Worm (Caenorhabditis elegans) whole organism, L1 larva: ENCODE data around the gene sqv-7.
"Not testable (repeated sequence)": the region's sequence is repeated elsewhere in the genome, so short reads cannot be mapped to it uniquely, and the experiment has no call there.

Source experiments
- C04F5.9 ChIP-seq: sonication (generic microtip); optimal IDR thresholded peaks from 2 replicates; lab custom pipeline; 2016; ENCODE audit warnings: missing genetic modification characterization, missing compliant biosample characterization
- F16B12.6 ChIP-seq: fragments of 150-350 bp; optimal IDR thresholded peaks from 2 replicates; lab custom pipeline; 2014; ENCODE audit warnings: missing biosample characterization, missing genetic modification characterization
- Y116A8C.19 ChIP-seq: sonication (generic microtip); optimal IDR thresholded peaks from 2 replicates; lab custom pipeline; 2016; ENCODE audit warnings: missing compliant biosample characterization, missing genetic modification characterization, borderline replicate concordance
- aha-1 ChIP-seq: fragments of 150-350 bp; optimal IDR thresholded peaks from 2 replicates; lab custom pipeline; 2014; ENCODE audit warnings: missing biosample characterization, missing genetic modification characterization
- aly-2 ChIP-seq: fragments of 150-350 bp; optimal IDR thresholded peaks from 2 replicates; lab custom pipeline; 2014; ENCODE audit warnings: missing biosample characterization, missing genetic modification characterization
- ama-1 ChIP-seq: fragments of 150-350 bp; optimal IDR thresholded peaks from 2 replicates; lab custom pipeline; 2014
- blmp-1 ChIP-seq: fragments of 150-350 bp; optimal IDR thresholded peaks from 2 replicates; lab custom pipeline; 2014; ENCODE audit warnings: missing biosample characterization, missing genetic modification characterization
- dpl-1 ChIP-seq, 3 experiments: fragments of 150-350 bp in 2 of 3; sonication (generic microtip) in 1 of 3; optimal IDR thresholded peaks; 2 replicates each; lab custom pipeline; 2014 to 2017; ENCODE audit warnings: missing biosample characterization in 3 of 3, missing genetic modification characterization in 3 of 3, missing genetic modification reagents in 3 of 3
- dsc-1 ChIP-seq: sonication (generic microtip); optimal IDR thresholded peaks from 2 replicates; lab custom pipeline; 2016; ENCODE audit warnings: mild to moderate bottlenecking, missing genetic modification characterization, missing compliant biosample characterization
- efl-1 ChIP-seq, 4 experiments: fragments of 150-350 bp; optimal IDR thresholded peaks in 3 of 4; peaks in 1 of 4; 1 replicate in 1 of 4; 2 replicates in 3 of 4; lab custom pipeline; 2014; ENCODE audit warnings: missing biosample characterization in 2 of 4, missing genetic modification characterization in 2 of 4, missing genetic modification reagents in 2 of 4
- egl-27 ChIP-seq, 2 experiments: fragments of 150-350 bp in 1 of 2; sonication (generic microtip); optimal IDR thresholded peaks; 3 replicates each; lab custom pipeline; 2017 to 2018; ENCODE audit warnings: missing biosample characterization in 2 of 2, missing genetic modification characterization in 2 of 2, missing genetic modification reagents in 2 of 2
- elt-2 ChIP-seq: sonication (generic microtip); optimal IDR thresholded peaks from 2 replicates; lab custom pipeline; 2016; ENCODE audit warnings: missing genetic modification characterization, mild to moderate bottlenecking, inconsistent platforms, missing compliant biosample characterization, missing genetic modification reagents
- fos-1 ChIP-seq: fragments of 150-350 bp; optimal IDR thresholded peaks from 2 replicates; lab custom pipeline; 2014; ENCODE audit warnings: missing biosample characterization, missing genetic modification characterization
- irx-1 ChIP-seq: sonication (generic microtip); optimal IDR thresholded peaks from 2 replicates; lab custom pipeline; 2016; ENCODE audit warnings: missing genetic modification characterization, missing compliant biosample characterization
- isw-1 ChIP-seq: fragments of 200-800 bp; sonication (Bioruptor generic); IDR thresholded peaks from 2 replicates; pipeline ENCODE4 v1.3.6; 2022; ENCODE audit warnings: missing genetic modification characterization, missing compliant biosample characterization
- jun-1 ChIP-seq: fragments of 150-350 bp; optimal IDR thresholded peaks from 2 replicates; lab custom pipeline; 2014; ENCODE audit warnings: missing biosample characterization, missing genetic modification reagents, missing genetic modification characterization
- lin-14 ChIP-seq: fragments of 200-800 bp; sonication (Bioruptor generic); optimal IDR thresholded peaks from 2 replicates; lab custom pipeline; 2018; ENCODE audit warnings: mild to moderate bottlenecking, missing genetic modification characterization, moderate library complexity, missing compliant biosample characterization
- lin-35 ChIP-seq, 2 experiments: fragments of 150-350 bp; optimal IDR thresholded peaks; 2 replicates each; lab custom pipeline; 2014; ENCODE audit warnings: missing biosample characterization in 2 of 2, missing genetic modification characterization in 2 of 2, missing genetic modification reagents in 2 of 2
- lsy-2 ChIP-seq, 2 experiments: fragments of 150-350 bp; optimal IDR thresholded peaks; 2 replicates each; lab custom pipeline; 2014; ENCODE audit warnings: missing biosample characterization in 2 of 2, missing genetic modification characterization in 2 of 2
- mdl-1 ChIP-seq, 2 experiments: fragments of 150-350 bp; optimal IDR thresholded peaks; 2 replicates each; lab custom pipeline; 2014 to 2017; ENCODE audit warnings: missing biosample characterization in 2 of 2, missing genetic modification characterization in 2 of 2, inconsistent platforms in 1 of 2
- mef-2 ChIP-seq: fragments of 150-350 bp; optimal IDR thresholded peaks from 2 replicates; lab custom pipeline; 2014; ENCODE audit warnings: missing biosample characterization, missing genetic modification characterization
- mep-1 ChIP-seq: fragments of 150-350 bp; optimal IDR thresholded peaks from 2 replicates; lab custom pipeline; 2014; ENCODE audit warnings: missing biosample characterization, missing genetic modification characterization
- nhr-19 ChIP-seq: fragments of 200-800 bp; sonication (Bioruptor generic); conservative IDR thresholded peaks from 2 replicates; pipeline ENCODE4 v1.3.6; 2022; ENCODE audit warnings: missing genetic modification characterization, missing compliant biosample characterization
- nhr-47 ChIP-seq: sonication (generic microtip); optimal IDR thresholded peaks from 2 replicates; lab custom pipeline; 2016; ENCODE audit warnings: mild to moderate bottlenecking, missing genetic modification characterization, moderate library complexity, missing compliant biosample characterization
- nhr-76 ChIP-seq: sonication (generic microtip); optimal IDR thresholded peaks from 2 replicates; lab custom pipeline; 2017; ENCODE audit warnings: missing biosample characterization, missing genetic modification characterization
- nhr-85 ChIP-seq: sonication (generic microtip); peaks from one replicate; lab custom pipeline; 2016; ENCODE audit warnings: missing genetic modification characterization, inconsistent platforms, missing compliant biosample characterization
- pax-3 ChIP-seq: fragments of 200-800 bp; sonication (Bioruptor generic); optimal IDR thresholded peaks from 2 replicates; lab custom pipeline; 2018; ENCODE audit warnings: mild to moderate bottlenecking, missing genetic modification characterization, moderate library complexity, missing compliant biosample characterization
- pqm-1 ChIP-seq: sonication (generic microtip); optimal IDR thresholded peaks from 3 replicates; lab custom pipeline; 2017; ENCODE audit warnings: missing biosample characterization, missing genetic modification characterization
- rnt-1 ChIP-seq: sonication (generic microtip); optimal IDR thresholded peaks from 2 replicates; lab custom pipeline; 2016; ENCODE audit warnings: mild to moderate bottlenecking, missing genetic modification characterization, moderate library complexity, missing compliant biosample characterization
- snu-23 ChIP-seq: sonication (generic microtip); optimal IDR thresholded peaks from 2 replicates; lab custom pipeline; 2016; ENCODE audit warnings: missing genetic modification characterization, missing compliant biosample characterization
- sup-37 ChIP-seq: fragments of 200-800 bp; sonication (Bioruptor generic); optimal IDR thresholded peaks from 2 replicates; lab custom pipeline; 2018; ENCODE audit warnings: mild to moderate bottlenecking, missing genetic modification characterization, missing compliant biosample characterization
- tbx-2 ChIP-seq: sonication (generic microtip); optimal IDR thresholded peaks from 2 replicates; lab custom pipeline; 2016; ENCODE audit warnings: missing genetic modification characterization, missing compliant biosample characterization
- tlp-1 ChIP-seq: fragments of 150-350 bp; optimal IDR thresholded peaks from 2 replicates; lab custom pipeline; 2014; ENCODE audit warnings: missing biosample characterization, missing genetic modification characterization
- unc-130 ChIP-seq: fragments of 150-350 bp; optimal IDR thresholded peaks from 2 replicates; lab custom pipeline; 2017; ENCODE audit warnings: missing biosample characterization, missing genetic modification characterization, inconsistent platforms
- unc-62 ChIP-seq: fragments of 150-350 bp; optimal IDR thresholded peaks from 2 replicates; lab custom pipeline; 2014; ENCODE audit warnings: missing biosample characterization, missing genetic modification reagents, missing genetic modification characterization
- unc-86 ChIP-seq: sonication (generic microtip); optimal IDR thresholded peaks from 2 replicates; lab custom pipeline; 2016; ENCODE audit warnings: missing genetic modification characterization, missing compliant biosample characterization
- xbp-1 ChIP-seq: sonication (generic microtip); optimal IDR thresholded peaks from 2 replicates; lab custom pipeline; 2016; ENCODE audit warnings: missing genetic modification characterization, missing compliant biosample characterization
- zag-1 ChIP-seq: fragments of 150-350 bp; optimal IDR thresholded peaks from 2 replicates; lab custom pipeline; 2014; ENCODE audit warnings: missing biosample characterization, missing genetic modification characterization
- ztf-11 ChIP-seq, 2 experiments: sonication (generic microtip); optimal IDR thresholded peaks; 2 replicates each; lab custom pipeline; 2016 to 2017; ENCODE audit warnings: missing genetic modification characterization in 2 of 2, missing biosample characterization in 1 of 2, missing compliant biosample characterization in 1 of 2
- ztf-4 ChIP-seq: fragments of 150-350 bp; optimal IDR thresholded peaks from 2 replicates; lab custom pipeline; 2014; ENCODE audit warnings: missing biosample characterization, missing genetic modification characterization

The sqv-7 gene

DNA sequence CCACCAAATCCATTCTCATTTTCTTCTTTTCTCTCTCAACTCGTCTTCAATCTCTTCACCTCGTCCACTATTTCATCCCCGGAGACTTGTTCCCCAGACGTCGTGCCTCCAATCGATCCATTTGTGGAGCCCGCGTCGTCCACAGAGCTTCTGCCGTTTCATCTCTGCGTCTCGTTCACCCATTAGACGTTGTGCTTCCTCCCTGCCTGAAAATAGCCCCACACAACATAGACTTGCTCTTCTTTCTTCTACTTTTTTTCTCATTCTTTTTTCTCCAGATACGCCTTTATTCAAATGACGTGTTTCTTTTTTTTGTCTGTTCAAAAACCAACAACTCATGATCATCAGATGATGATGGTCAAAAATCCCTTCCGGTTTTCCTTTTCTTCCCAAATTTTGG lies 19.5 kb downstream of the sqv-7 start (continued):
- peak; percentile 17 for TF ChIP-seq jun-1

ce11 chrII:6989830-6990287 lies 22.6 kb downstream of the sqv-7 start, which contains the start of gene C15F1.1:
Gene C15F1.1 (plus strand): TSS chrII:6989880.
- TF ChIP-seq dsc-1 (tag; lab: Kevin White, UChicago) (no peak), mef-2 (tag; lab: Kevin White, UChicago) (no peak), efl-1 (optimal IDR thresholded peaks at IDR 0.05; lab: Kevin White, UChicago) (no peak), efl-1 (GFP tag; optimal IDR thresholded peaks at IDR 0.05 in 1 of 2; lab: Kevin White, UChicago) (peak in 1 of 2 experiments; percentile 77)

DNA sequence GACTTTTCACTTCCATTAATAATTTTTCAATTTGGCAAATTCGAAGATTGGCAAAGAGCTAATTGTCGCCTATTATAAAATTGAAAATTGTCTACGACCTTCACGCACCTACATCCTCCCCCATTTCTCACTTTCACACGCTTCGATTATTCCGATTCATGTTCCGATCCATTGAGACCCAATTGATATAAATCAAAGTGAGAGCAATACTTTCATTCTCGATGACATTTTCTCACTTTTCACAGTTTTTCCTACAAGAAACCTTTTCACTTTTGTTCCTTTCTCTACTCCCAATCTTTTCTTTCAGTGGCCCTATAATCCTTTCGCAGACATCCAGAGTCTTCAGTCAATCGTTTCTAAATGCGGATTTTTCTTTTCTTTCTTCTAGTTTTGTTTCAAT lies 32.8 kb downstream of the sqv-7 start, which contains the start of gene C15F1.2:
Gene C15F1.2, plus strand, starts transcription at position 308 of the 400 bp plus-strand sequence.
- TF ChIP-seq elt-2 (tag; lab: Kevin White, UChicago) (no peak), blmp-1 (peak; percentile 94)

ce11 chrII:6978908-6979307 lies 33.6 kb downstream of the sqv-7 start:
- TF ChIP-seq nhr-76 (tag; lab: Kevin White, UChicago) (no peak), blmp-1 (peak; percentile 84), sup-37 (GFP tag; lab: Kevin White, UChicago) (no peak), F16B12.6 (tag; lab: Kevin White, UChicago) (no peak), aly-2 (no peak)

DNA sequence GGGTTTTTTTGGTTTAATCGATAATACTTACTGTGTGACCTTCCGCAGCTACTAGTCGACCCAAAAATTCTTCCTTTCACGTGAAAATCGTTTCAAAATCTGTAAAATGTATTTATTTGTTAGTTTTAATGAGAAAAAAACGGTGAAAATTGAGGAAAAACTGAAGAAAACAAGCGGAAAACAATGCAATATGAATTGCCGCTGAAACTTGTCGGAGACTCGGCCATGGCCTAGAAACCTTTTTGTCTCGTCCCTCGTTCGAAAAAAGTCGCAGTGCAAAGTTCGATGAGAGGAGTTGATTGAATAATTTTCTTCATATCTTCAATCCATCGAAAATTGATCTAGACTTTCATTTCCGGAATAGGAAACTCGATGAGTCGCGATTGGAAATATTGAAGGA lies 34.8 kb downstream of the sqv-7 start, which contains the start of gene C15F1.8:
Gene C15F1.8, minus strand, starts transcription at position 101 of the 400 bp plus-strand sequence.
- TF ChIP-seq isw-1; pqm-1 (tag; lab: Kevin White, UChicago); unc-86 (tag; lab: Kevin White, UChicago): not testable (repeated sequence)

- no peak for TF ChIP-seq irx-1 (tag; lab: Kevin White, UChicago)
- TF ChIP-seq nhr-47 (tag; lab: Kevin White, UChicago): peak; percentile 6
- peak; percentile 44 to 66 for TF ChIP-seq lsy-2 (tag; optimal IDR thresholded peaks at IDR 0.05; lab: Kevin White, UChicago)
- TF ChIP-seq xbp-1 (tag; lab: Kevin White, UChicago): no peak
- TF ChIP-seq efl-1 (optimal IDR thresholded peaks at IDR 0.05; lab: Kevin White, UChicago): peak; percentile 41 to 62
- TF ChIP-seq efl-1 (GFP tag; optimal IDR thresholded peaks at IDR 0.05 in 1 of 2; lab: Kevin White, UChicago): peak in 1 of 2 experiments; percentile 43
- peak; percentile 17 for TF ChIP-seq rnt-1 (tag; lab: Kevin White, UChicago)
- peak; percentile 29 for TF ChIP-seq mep-1 (tag; lab: Kevin White, UChicago)
- TF ChIP-seq F16B12.6 (tag; lab: Kevin White, UChicago): peak; percentile 68
- TF ChIP-seq egl-27 (tag; optimal IDR thresholded peaks at IDR 0.05; lab: Kevin White, UChicago): no peak
- no peak for TF ChIP-seq zag-1
- no peak for TF ChIP-seq unc-62 (GFP tag; lab: Kevin White, UChicago)
- TF ChIP-seq aly-2: no peak
- TF ChIP-seq lin-35 (GFP tag; optimal IDR thresholded peaks at IDR 0.05; lab: Kevin White, UChicago): peak in 1 of 2 experiments; percentile 11
- TF ChIP-seq dpl-1 (GFP tag; optimal IDR thresholded peaks at IDR 0.05; lab: Kevin White, UChicago): peak in 2 of 3 experiments; percentile 18 to 50
Measured at ce11 chrII:6975725-6976124, 36.8 kb downstream of the sqv-7 start.

- TF ChIP-seq aly-2: no peak
- TF ChIP-seq ztf-11 (tag; optimal IDR thresholded peaks at IDR 0.05; lab: Kevin White, UChicago): no peak
- TF ChIP-seq mef-2 (tag; lab: Kevin White, UChicago): no peak
- no peak for TF ChIP-seq aha-1 (tag; lab: Kevin White, UChicago)
- TF ChIP-seq pax-3 (tag; lab: Kevin White, UChicago): no peak
- no peak for TF ChIP-seq ama-1 (lab: Kevin White, UChicago)
- peak; percentile 90 to 95 (median 94) for TF ChIP-seq dpl-1 (GFP tag; optimal IDR thresholded peaks at IDR 0.05; lab: Kevin White, UChicago)
- peak; percentile 63 for TF ChIP-seq snu-23 (GFP tag; lab: Kevin White, UChicago)
- peak; percentile 41 for TF ChIP-seq nhr-85
- peak; percentile 71 to 84 for TF ChIP-seq lsy-2 (tag; optimal IDR thresholded peaks at IDR 0.05; lab: Kevin White, UChicago)
- TF ChIP-seq ztf-4 (tag; lab: Kevin White, UChicago): no peak
- TF ChIP-seq fos-1: no peak
- TF ChIP-seq tbx-2 (tag; lab: Kevin White, UChicago): peak; percentile 55
- TF ChIP-seq F16B12.6 (tag; lab: Kevin White, UChicago): peak; percentile 91
- TF ChIP-seq unc-130 (tag; lab: Kevin White, UChicago): peak; percentile 39
- no peak for TF ChIP-seq elt-2 (tag; lab: Kevin White, UChicago)
- TF ChIP-seq lin-14 (GFP tag; lab: Kevin White, UChicago): peak; percentile 7
- TF ChIP-seq tlp-1 (tag; lab: Kevin White, UChicago): no peak
- TF ChIP-seq Y116A8C.19 (tag; lab: Kevin White, UChicago): no peak
- TF ChIP-seq mdl-1 (tag; optimal IDR thresholded peaks at IDR 0.05; lab: Kevin White, UChicago): peak in 1 of 2 experiments; percentile 11
- peak; percentile 46 for TF ChIP-seq nhr-19
- peak; percentile 56 for TF ChIP-seq C04F5.9 (tag; lab: Kevin White, UChicago)
Measured at ce11 chrII:6974011-6974410, 38.5 kb downstream of the sqv-7 start.
